Worm (Caenorhabditis elegans) whole organism, young adult: ENCODE results near the gene F38E1.10.

Source experiments
- B0035.1 ChIP-seq: sonication (generic microtip); optimal IDR thresholded peaks from 2 replicates; lab custom pipeline; 2016; ENCODE audit warnings: missing genetic modification characterization, mild to moderate bottlenecking, missing compliant biosample characterization, missing genotype, missing genetic modification reagents
- C06A6.2 ChIP-seq: fragments of 200-800 bp; sonication (Bioruptor generic); conservative IDR thresholded peaks from 2 replicates; pipeline ENCODE4 v1.3.6; 2022; ENCODE audit warnings: missing genetic modification characterization, missing compliant biosample characterization
- D2030.7 ChIP-seq: fragments of 200-800 bp; sonication (Bioruptor generic); IDR thresholded peaks from 2 replicates; pipeline ENCODE4 v1.3.6; 2022; ENCODE audit warnings: missing genetic modification reagents, missing genetic modification characterization, missing compliant biosample characterization
- F10E7.11 ChIP-seq: sonication (generic microtip); optimal IDR thresholded peaks from 2 replicates; lab custom pipeline; 2017; ENCODE audit warnings: mild to moderate bottlenecking, missing genetic modification characterization, moderate library complexity, missing compliant biosample characterization
- F33H1.4 ChIP-seq: fragments of 200-800 bp; sonication (Bioruptor generic); IDR thresholded peaks from 2 replicates; pipeline ENCODE4 v1.3.6; 2022; ENCODE audit warnings: missing genetic modification reagents, missing genetic modification characterization, missing compliant biosample characterization
- F39B2.1 ChIP-seq: fragments of 200-800 bp; sonication (Bioruptor generic); IDR thresholded peaks from 2 replicates; pipeline ENCODE4 v1.3.6; 2022; ENCODE audit warnings: missing genetic modification reagents, missing genetic modification characterization, missing compliant biosample characterization
- F52B5.7 ChIP-seq: sonication (generic microtip); optimal IDR thresholded peaks from 2 replicates; lab custom pipeline; 2016; ENCODE audit warnings: mild to moderate bottlenecking, missing genetic modification characterization, missing compliant biosample characterization
- F55B11.4 ChIP-seq: sonication (generic microtip); optimal IDR thresholded peaks from 2 replicates; lab custom pipeline; 2016; ENCODE audit warnings: missing compliant biosample characterization, missing genetic modification characterization, borderline replicate concordance; ENCODE audit not compliant: insufficient read depth
- K12H6.12 ChIP-seq: fragments of 200-800 bp; sonication (Bioruptor generic); optimal IDR thresholded peaks from 2 replicates; lab custom pipeline; 2018; ENCODE audit warnings: mild to moderate bottlenecking, missing genetic modification characterization, missing compliant biosample characterization
- Y53G8AR.9 ChIP-seq: fragments of 200-800 bp; sonication (Bioruptor generic); conservative IDR thresholded peaks from 2 replicates; pipeline ENCODE4 v1.3.6; 2022; ENCODE audit warnings: missing genetic modification reagents, missing genetic modification characterization, missing compliant biosample characterization
- Y56A3A.18 ChIP-seq: fragments of 200-800 bp; sonication (Bioruptor generic); IDR thresholded peaks from 2 replicates; pipeline ENCODE4 v1.3.6; 2022; ENCODE audit warnings: missing genetic modification reagents, missing genetic modification characterization, missing compliant biosample characterization
- Y95B8A.8 ChIP-seq: fragments of 200-800 bp; sonication (Bioruptor generic); IDR thresholded peaks from 2 replicates; pipeline ENCODE4 v1.3.6; 2022; ENCODE audit warnings: missing genetic modification reagents, missing genetic modification characterization, missing compliant biosample characterization
- akir-1 ChIP-seq: fragments of 200-800 bp; sonication (Bioruptor generic); optimal IDR thresholded peaks from 2 replicates; lab custom pipeline; 2018; ENCODE audit warnings: mild to moderate bottlenecking, missing genetic modification characterization, moderate library complexity, missing compliant biosample characterization
- aptf-3 ChIP-seq: fragments of 200-800 bp; sonication (Bioruptor generic); IDR thresholded peaks from 2 replicates; pipeline ENCODE4 v1.3.6; 2022; ENCODE audit warnings: missing genetic modification characterization, missing compliant biosample characterization
- atf-7 ChIP-seq: sonication (generic microtip); optimal IDR thresholded peaks from 2 replicates; lab custom pipeline; 2017; ENCODE audit warnings: mild to moderate bottlenecking, missing genetic modification characterization, missing compliant biosample characterization
- bed-1 ChIP-seq: fragments of 200-800 bp; sonication (Bioruptor generic); IDR thresholded peaks from 2 replicates; pipeline ENCODE4 v1.3.6; 2022; ENCODE audit warnings: missing genetic modification reagents, missing genetic modification characterization, missing compliant biosample characterization
- bed-2 ChIP-seq: fragments of 200-800 bp; sonication (Bioruptor generic); IDR thresholded peaks from 2 replicates; pipeline ENCODE4 v1.3.6; 2022; ENCODE audit warnings: missing genetic modification reagents, missing genetic modification characterization, missing compliant biosample characterization
- ccch-3 ChIP-seq: fragments of 200-800 bp; sonication (Bioruptor generic); optimal IDR thresholded peaks from 2 replicates; lab custom pipeline; 2018; ENCODE audit warnings: mild to moderate bottlenecking, missing genetic modification characterization, missing compliant biosample characterization
- ceh-27 ChIP-seq: fragments of 200-800 bp; sonication (Bioruptor generic); optimal IDR thresholded peaks from 2 replicates; lab custom pipeline; 2018; ENCODE audit warnings: mild to moderate bottlenecking, missing genetic modification characterization, moderate library complexity, missing compliant biosample characterization
- ceh-58 ChIP-seq: fragments of 200-800 bp; sonication (Bioruptor generic); IDR thresholded peaks from 2 replicates; pipeline ENCODE4 v1.3.6; 2022; ENCODE audit warnings: missing genetic modification characterization, missing compliant biosample characterization
- ceh-79 ChIP-seq: sonication (generic microtip); optimal IDR thresholded peaks from 2 replicates; lab custom pipeline; 2017; ENCODE audit warnings: mild to moderate bottlenecking, missing genetic modification characterization, missing compliant biosample characterization
- egrh-3 ChIP-seq: fragments of 200-800 bp; sonication (Bioruptor generic); IDR thresholded peaks from 2 replicates; pipeline ENCODE4 v1.3.6; 2022; ENCODE audit warnings: missing genetic modification reagents, missing genetic modification characterization, missing compliant biosample characterization
- fkh-3 ChIP-seq: sonication (generic microtip); optimal IDR thresholded peaks from 2 replicates; lab custom pipeline; 2016; ENCODE audit warnings: mild to moderate bottlenecking, missing genetic modification characterization, missing compliant biosample characterization
- hrde-1 ChIP-seq: sonication (generic microtip); optimal IDR thresholded peaks from 2 replicates; lab custom pipeline; 2016; ENCODE audit warnings: missing genetic modification characterization, mild to moderate bottlenecking, missing compliant biosample characterization, moderate library complexity, missing genotype, missing genetic modification reagents, borderline replicate concordance
- hsf-1 ChIP-seq: fragments of 200-800 bp; sonication (Bioruptor generic); IDR thresholded peaks from 2 replicates; pipeline ENCODE4 v1.3.6; 2022; ENCODE audit warnings: missing genetic modification reagents, missing genetic modification characterization, missing compliant biosample characterization
- let-526 ChIP-seq: fragments of 200-800 bp; sonication (Bioruptor generic); IDR thresholded peaks from 2 replicates; pipeline ENCODE4 v1.3.6; 2022; ENCODE audit warnings: missing genetic modification reagents, missing genetic modification characterization, missing compliant biosample characterization
- lin-26 ChIP-seq: fragments of 200-800 bp; sonication (Bioruptor generic); IDR thresholded peaks from 2 replicates; pipeline ENCODE4 v1.3.6; 2022; ENCODE audit warnings: missing genetic modification reagents, missing genetic modification characterization, missing compliant biosample characterization
- lsl-1 ChIP-seq: fragments of 200-800 bp; sonication (Bioruptor generic); optimal IDR thresholded peaks from 2 replicates; lab custom pipeline; 2018; ENCODE audit warnings: mild to moderate bottlenecking, missing genetic modification characterization, moderate library complexity, missing compliant biosample characterization
- lsy-27 ChIP-seq: sonication (generic microtip); optimal IDR thresholded peaks from 2 replicates; lab custom pipeline; 2017; ENCODE audit warnings: missing genetic modification characterization, mild to moderate bottlenecking, missing compliant biosample characterization, antibody characterized with exemption, missing genotype, borderline replicate concordance; ENCODE audit not compliant: insufficient read depth
- mel-28 ChIP-seq: sonication (generic microtip); optimal IDR thresholded peaks from 2 replicates; lab custom pipeline; 2016; ENCODE audit warnings: borderline replicate concordance, mild to moderate bottlenecking, missing genetic modification characterization, missing compliant biosample characterization
- mxl-1 ChIP-seq: sonication (generic microtip); optimal IDR thresholded peaks from 2 replicates; lab custom pipeline; 2016; ENCODE audit warnings: missing genetic modification characterization, missing compliant biosample characterization
- nhr-120 ChIP-seq: fragments of 200-800 bp; sonication (Bioruptor generic); IDR thresholded peaks from 2 replicates; pipeline ENCODE4 v1.3.6; 2022; ENCODE audit warnings: missing genetic modification characterization, missing compliant biosample characterization
- nhr-179 ChIP-seq: sonication (generic microtip); optimal IDR thresholded peaks from 2 replicates; lab custom pipeline; 2016; ENCODE audit warnings: mild to moderate bottlenecking, missing genetic modification characterization, missing compliant biosample characterization
- nhr-27 ChIP-seq: fragments of 200-800 bp; sonication (Bioruptor generic); optimal IDR thresholded peaks from 2 replicates; lab custom pipeline; 2018; ENCODE audit warnings: mild to moderate bottlenecking, missing genetic modification characterization, moderate library complexity, missing compliant biosample characterization
- nhr-80 ChIP-seq: sonication (generic microtip); optimal IDR thresholded peaks from 2 replicates; lab custom pipeline; 2016; ENCODE audit warnings: missing genetic modification characterization, missing compliant biosample characterization
- nhr-90 ChIP-seq: sonication (generic microtip); optimal IDR thresholded peaks from 2 replicates; lab custom pipeline; 2016; ENCODE audit warnings: missing genotype, mild to moderate bottlenecking, missing genetic modification characterization, missing compliant biosample characterization
- repo-1 ChIP-seq: sonication (generic microtip); optimal IDR thresholded peaks from 2 replicates; lab custom pipeline; 2017; ENCODE audit warnings: mild to moderate bottlenecking, missing genetic modification characterization, missing compliant biosample characterization
- rpc-1 ChIP-seq, 2 experiments: fragments of 150-350 bp in 1 of 2; sonication (generic microtip) in 1 of 2; optimal IDR thresholded peaks; 2 replicates each; lab custom pipeline; 2014 to 2018; ENCODE audit warnings: missing biosample characterization in 1 of 2, missing genetic modification characterization in 1 of 2, missing genetic modification reagents in 1 of 2, missing genotype in 1 of 2
- sdz-38 ChIP-seq: sonication (generic microtip); optimal IDR thresholded peaks from 2 replicates; lab custom pipeline; 2016; ENCODE audit warnings: missing genotype, missing genetic modification characterization, missing compliant biosample characterization
- sea-2 ChIP-seq: fragments of 200-800 bp; sonication (Bioruptor generic); IDR thresholded peaks from 2 replicates; pipeline ENCODE4 v1.3.6; 2022; ENCODE audit warnings: missing genetic modification characterization, missing compliant biosample characterization
- snpc-1.3 ChIP-seq: sonication (generic microtip); optimal IDR thresholded peaks from 2 replicates; lab custom pipeline; 2017; ENCODE audit warnings: missing genetic modification characterization, mild to moderate bottlenecking, missing compliant biosample characterization, antibody characterized with exemption, moderate library complexity, missing genotype, missing genetic modification reagents; ENCODE audit not compliant: insufficient read depth
- tbp1 ChIP-seq: fragments of 200-800 bp; sonication (Bioruptor generic); optimal IDR thresholded peaks from 2 replicates; lab custom pipeline; 2018; ENCODE audit warnings: mild to moderate bottlenecking, missing genetic modification characterization, missing compliant biosample characterization
- tbx-9 ChIP-seq: sonication (generic microtip); optimal IDR thresholded peaks from 2 replicates; lab custom pipeline; 2016; ENCODE audit warnings: borderline replicate concordance, missing genetic modification characterization, inconsistent platforms, missing compliant biosample characterization
- unc-130 ChIP-seq: sonication (generic microtip); optimal IDR thresholded peaks from 2 replicates; lab custom pipeline; 2016; ENCODE audit warnings: missing genetic modification reagents, missing genetic modification characterization, missing compliant biosample characterization
- unc-62 ChIP-seq: fragments of 150-350 bp; optimal IDR thresholded peaks from 2 replicates; lab custom pipeline; 2014; ENCODE audit warnings: missing biosample characterization, missing genetic modification reagents, missing genetic modification characterization
- zim-3 ChIP-seq: sonication (generic microtip); optimal IDR thresholded peaks from 2 replicates; lab custom pipeline; 2017; ENCODE audit warnings: mild to moderate bottlenecking, missing genetic modification characterization, moderate library complexity, missing compliant biosample characterization
- ztf-18 ChIP-seq: sonication (generic microtip); optimal IDR thresholded peaks from 2 replicates; lab custom pipeline; 2016; ENCODE audit warnings: missing genotype, mild to moderate bottlenecking, missing genetic modification characterization, missing compliant biosample characterization
- ztf-6 ChIP-seq: fragments of 200-800 bp; sonication (Bioruptor generic); IDR thresholded peaks from 2 replicates; pipeline ENCODE4 v1.3.6; 2022; ENCODE audit warnings: missing genetic modification reagents, missing genetic modification characterization, missing compliant biosample characterization

The F38E1.10 gene

DNA sequence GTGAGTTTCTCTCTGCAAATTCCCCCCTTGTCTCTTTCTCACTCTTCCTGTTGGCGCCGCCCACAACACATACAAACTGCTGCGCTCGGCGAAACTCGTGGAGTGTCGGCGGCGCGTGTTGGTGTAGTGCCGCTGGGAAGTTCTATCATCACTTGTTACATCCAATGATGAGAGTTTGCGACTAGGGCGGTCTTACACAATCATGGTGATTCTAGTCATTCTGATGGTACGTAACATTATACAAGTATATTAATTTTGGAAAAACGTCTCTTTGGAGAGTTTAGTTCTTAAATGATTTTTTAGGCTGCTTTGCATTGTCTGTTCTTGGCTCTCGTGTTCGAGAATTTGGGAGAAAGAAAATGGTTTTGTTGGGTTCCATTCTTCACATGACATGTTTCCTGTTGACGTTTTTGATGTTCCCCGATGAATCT is 26.3 kb downstream of the F38E1.10 start (continued):
- TF ChIP-seq unc-130 = peak; percentile 79
- TF ChIP-seq hsf-1 (GFP tag; lab: Robert Waterston, UW) = peak; percentile 89
- TF ChIP-seq rpc-1 (optimal IDR thresholded peaks at IDR 0.05; lab: Kevin White, UChicago) = peak; percentile 10
- TF ChIP-seq rpc-1 (tag; optimal IDR thresholded peaks at IDR 0.05; lab: Kevin White, UChicago) = peak; percentile 18
- no peak for TF ChIP-seq ztf-6 (GFP tag; lab: Robert Waterston, UW)
- 0 out of 2 replicates have a peak, but pooled peaks have one; percentile 16 for TF ChIP-seq bed-2 (GFP tag; lab: Robert Waterston, UW)
- TF ChIP-seq hrde-1 (tag; lab: Kevin White, UChicago) = peak; percentile 89
- TF ChIP-seq lsl-1 (GFP tag; lab: Kevin White, UChicago) = peak; percentile 81
- TF ChIP-seq ceh-27 (GFP tag; lab: Kevin White, UChicago) = peak; percentile 67
- no peak for TF ChIP-seq ccch-3 (GFP tag; lab: Kevin White, UChicago)
- TF ChIP-seq F55B11.4 (tag; lab: Kevin White, UChicago) = no peak
- no peak for TF ChIP-seq fkh-3
- no peak for TF ChIP-seq mxl-1 (tag; lab: Kevin White, UChicago)
- TF ChIP-seq sea-2 (GFP tag; lab: Robert Waterston, UW) = no peak
- TF ChIP-seq snpc-1.3 = peak; percentile 98
- TF ChIP-seq nhr-90 = peak; percentile 58
- no peak for TF ChIP-seq nhr-27 (tag; lab: Kevin White, UChicago)
- TF ChIP-seq lsy-27 = no peak
- no peak for TF ChIP-seq mel-28 (tag; lab: Kevin White, UChicago)
- no peak for TF ChIP-seq unc-62 (GFP tag; lab: Kevin White, UChicago)
- TF ChIP-seq D2030.7 (GFP tag; lab: Robert Waterston, UW) = peak; percentile 95
- TF ChIP-seq lin-26 = peak; percentile 54
- TF ChIP-seq B0035.1 (tag; lab: Kevin White, UChicago) = peak; percentile 15
- TF ChIP-seq akir-1 = peak; percentile 68
- peak; percentile 72; the same call in 1 of the 2 replicates for TF ChIP-seq F39B2.1 (GFP tag; lab: Robert Waterston, UW)
- peak; percentile 85 for TF ChIP-seq repo-1 (tag; lab: Kevin White, UChicago)
- no peak for TF ChIP-seq tbx-9 (tag; lab: Kevin White, UChicago)
- TF ChIP-seq Y95B8A.8 (GFP tag; lab: Robert Waterston, UW) = no peak
- TF ChIP-seq let-526 (GFP tag; lab: Robert Waterston, UW) = 0 out of 2 replicates have a peak, but pooled peaks have one; percentile 12
- TF ChIP-seq nhr-80 = peak; percentile 75
- peak; percentile 88 for TF ChIP-seq ztf-18
- peak; percentile 55 for TF ChIP-seq F10E7.11
- peak; percentile 74 for TF ChIP-seq F33H1.4 (GFP tag; lab: Robert Waterston, UW)
- peak; percentile 84 for TF ChIP-seq tbp1
- TF ChIP-seq atf-7 (tag; lab: Kevin White, UChicago) = peak; percentile 65
- TF ChIP-seq ceh-58 (GFP tag; lab: Robert Waterston, UW) = no peak
- peak; percentile 85 for TF ChIP-seq Y53G8AR.9 (GFP tag; lab: Robert Waterston, UW)
- TF ChIP-seq nhr-179 (tag; lab: Kevin White, UChicago) = peak; percentile 57
- TF ChIP-seq F52B5.7 (tag; lab: Kevin White, UChicago) = peak; percentile 46
- peak; percentile 0 for TF ChIP-seq zim-3 (tag; lab: Kevin White, UChicago)
- TF ChIP-seq bed-1 (GFP tag; lab: Robert Waterston, UW) = no peak
- 0 out of 2 replicates have a peak, but pooled peaks have one; percentile 25 for TF ChIP-seq C06A6.2
- TF ChIP-seq Y56A3A.18 = peak; percentile 89
- peak; percentile 28 for TF ChIP-seq K12H6.12 (tag; lab: Kevin White, UChicago)
- peak; percentile 54 for TF ChIP-seq sdz-38
- no peak for TF ChIP-seq ceh-79 (tag; lab: Kevin White, UChicago)
- peak; percentile 50; the same call in 1 of the 2 replicates for TF ChIP-seq egrh-3 (GFP tag; lab: Robert Waterston, UW)
- TF ChIP-seq nhr-120 (GFP tag; lab: Robert Waterston, UW) = no peak
- TF ChIP-seq aptf-3 = peak; percentile 61; the same call in 1 of the 2 replicates
